Fruit fly (Drosophila melanogaster): Measurements from ENCODE around the gene GMF.

The GMF gene

dm6 chr2L:16310648-16311047 lies 7.9 kb upstream of the GMF start, which contains the start of the genes cni and fzy (continued):
- TF ChIP-seq toy (GFP tag; IDR thresholded peaks at IDR 0.05) (no peak), CG1602 (GFP tag; optimal IDR thresholded peaks at IDR 0.05) (no peak), CG43689 (GFP tag; IDR thresholded peaks at IDR 0.05) (no peak), CG4820 (GFP tag; optimal IDR thresholded peaks at IDR 0.05) (no peak), Fer1 (GFP tag; optimal IDR thresholded peaks at IDR 0.05) (no peak), pum (GFP tag; optimal IDR thresholded peaks at IDR 0.05) (no peak), CG32772 (GFP tag; IDR thresholded peaks at IDR 0.05) (peak; percentile 79), Poxn (GFP tag; IDR thresholded peaks at IDR 0.05) (no peak), CG33213 (GFP tag; optimal IDR thresholded peaks at IDR 0.05) (no peak), CG15269 (tag; optimal IDR thresholded peaks at IDR 0.05) (no peak), esg (GFP tag; conservative IDR thresholded peaks at IDR 0.05) (no peak), CG4404 (GFP tag; IDR thresholded peaks at IDR 0.05) (no peak), crc (GFP tag; optimal IDR thresholded peaks at IDR 0.05) (no peak), CG11456 (GFP tag; IDR thresholded peaks at IDR 0.05) (no peak), gsb-n (tag; optimal IDR thresholded peaks at IDR 0.05) (peak; percentile 40), ewg (GFP tag; optimal IDR thresholded peaks at IDR 0.05) (peak; percentile 7), CG9876 (GFP tag; optimal IDR thresholded peaks at IDR 0.05) (no peak), otp (GFP tag; IDR thresholded peaks at IDR 0.05) (no peak), Hr3 (GFP tag; optimal IDR thresholded peaks at IDR 0.05) (peak; percentile 27), mam (GFP tag; optimal IDR thresholded peaks at IDR 0.05) (no peak), ATbp (GFP tag; optimal IDR thresholded peaks at IDR 0.05) (no peak), Bdp1 (GFP tag; optimal IDR thresholded peaks at IDR 0.05) (peak; percentile 21), CG8765 (GFP tag; IDR thresholded peaks at IDR 0.05) (no peak), CG4854 (GFP tag; optimal IDR thresholded peaks at IDR 0.05) (no peak), Stat92E (GFP tag; optimal IDR thresholded peaks at IDR 0.05) (no peak), corto (GFP tag; optimal IDR thresholded peaks at IDR 0.05) (peak; percentile 51), sna (GFP tag; IDR thresholded peaks at IDR 0.05; ENCODE audit: partially characterized antibody) (no peak), da (GFP tag; optimal IDR thresholded peaks at IDR 0.05) (no peak), Hsf (GFP tag; optimal IDR thresholded peaks at IDR 0.05) (peak; percentile 48), CG10431 (GFP tag; optimal IDR thresholded peaks at IDR 0.05) (no peak), CoRest (tag; optimal IDR thresholded peaks at IDR 0.05) (peak; percentile 49), Sry-β (GFP tag; optimal IDR thresholded peaks at IDR 0.05) (no peak), CG12769 (tag; optimal IDR thresholded peaks at IDR 0.05) (no peak), hbn (GFP tag; IDR thresholded peaks at IDR 0.05; ENCODE audit: partially characterized antibody) (no peak), Rfx (GFP tag; IDR thresholded peaks at IDR 0.05) (no peak), fu2 (GFP tag; optimal IDR thresholded peaks at IDR 0.05) (peak; percentile 9), CG11398 (GFP tag; optimal IDR thresholded peaks at IDR 0.05) (no peak), CrebB (tag; optimal IDR thresholded peaks at IDR 0.05) (no peak), cas (GFP tag; IDR thresholded peaks at IDR 0.05) (no peak), tna (GFP tag; IDR thresholded peaks at IDR 0.05; ENCODE audit: partially characterized antibody) (no peak), Hmr (GFP tag; optimal IDR thresholded peaks at IDR 0.05) (no peak), Med (GFP tag) (peak; percentile 10), Taf1 (GFP tag; IDR thresholded peaks at IDR 0.05) (no peak), abd-A (tag; optimal IDR thresholded peaks at IDR 0.05) (no peak), CG10147 (GFP tag; optimal IDR thresholded peaks at IDR 0.05) (peak; percentile 18), CG7372 (GFP tag; IDR thresholded peaks at IDR 0.05) (no peak), fd64A (GFP tag; optimal IDR thresholded peaks at IDR 0.05) (no peak), fd3F (GFP tag; optimal IDR thresholded peaks at IDR 0.05) (no peak), emc (GFP tag; optimal IDR thresholded peaks at IDR 0.05) (no peak), chif (GFP tag; optimal IDR thresholded peaks at IDR 0.05) (no peak), YL-1 (GFP tag; optimal IDR thresholded peaks at IDR 0.05) (peak; percentile 83), NC2β (GFP tag; optimal IDR thresholded peaks at IDR 0.05) (no peak)

Measured in whole organism, embryonic.